Worm (Caenorhabditis elegans) whole organism, L3 larva: ENCODE data around the gene sur-5.

ENCODE experiments used
- R02D3.7 ChIP-seq: fragments of 150-350 bp; optimal IDR thresholded peaks from 2 replicates; lab custom pipeline; 2014; ENCODE audit warnings: missing biosample characterization, missing genetic modification characterization
- ZK546.5 ChIP-seq: sonication (generic microtip); optimal IDR thresholded peaks from 2 replicates; lab custom pipeline; 2017; ENCODE audit warnings: missing biosample characterization, missing genetic modification characterization
- aly-2 ChIP-seq: fragments of 150-350 bp; optimal IDR thresholded peaks from 2 replicates; lab custom pipeline; 2014; ENCODE audit warnings: missing biosample characterization, missing genetic modification characterization
- ama-1 ChIP-seq: fragments of 150-350 bp; optimal IDR thresholded peaks from 2 replicates; lab custom pipeline; 2018
- ceh-16 ChIP-seq: sonication (generic microtip); optimal IDR thresholded peaks from 2 replicates; lab custom pipeline; 2017; ENCODE audit warnings: missing biosample characterization, missing genetic modification characterization
- ceh-28 ChIP-seq: fragments of 150-350 bp; optimal IDR thresholded peaks from 2 replicates; lab custom pipeline; 2014; ENCODE audit warnings: missing biosample characterization, missing genetic modification reagents, missing genetic modification characterization
- ceh-82 ChIP-seq: fragments of 150-350 bp; optimal IDR thresholded peaks from 2 replicates; lab custom pipeline; 2014; ENCODE audit warnings: missing biosample characterization, missing genetic modification characterization
- ceh-9 ChIP-seq: sonication (generic microtip); optimal IDR thresholded peaks from 2 replicates; lab custom pipeline; 2018; ENCODE audit warnings: missing biosample characterization, missing genetic modification characterization
- daf-12 ChIP-seq: fragments of 150-350 bp; optimal IDR thresholded peaks from 2 replicates; lab custom pipeline; 2014; ENCODE audit warnings: missing biosample characterization, missing genetic modification reagents, missing genetic modification characterization
- egl-5 ChIP-seq: fragments of 150-350 bp; optimal IDR thresholded peaks from 2 replicates; lab custom pipeline; 2017; ENCODE audit warnings: missing biosample characterization, missing genetic modification reagents, missing genetic modification characterization, inconsistent platforms
- elt-1 ChIP-seq: fragments of 150-350 bp; optimal IDR thresholded peaks from 2 replicates; lab custom pipeline; 2014; ENCODE audit warnings: missing biosample characterization, missing genetic modification characterization
- elt-2 ChIP-seq: sonication (generic microtip); optimal IDR thresholded peaks from 2 replicates; lab custom pipeline; 2016; ENCODE audit warnings: missing genetic modification reagents, mild to moderate bottlenecking, missing genetic modification characterization, missing compliant biosample characterization
- elt-3 ChIP-seq, 3 experiments: fragments of 150-350 bp in 1 of 3; sonication (generic microtip) in 2 of 3; optimal IDR thresholded peaks; 2 replicates in 2 of 3; 4 replicates in 1 of 3; lab custom pipeline; 2014 to 2017; ENCODE audit warnings: missing biosample characterization in 3 of 3, missing genetic modification characterization in 3 of 3
- eor-1 ChIP-seq, 2 experiments: fragments of 150-350 bp; optimal IDR thresholded peaks; 2 replicates each; lab custom pipeline; 2014 to 2018; ENCODE audit warnings: missing biosample characterization in 2 of 2, missing genetic modification characterization in 2 of 2
- fkh-10 ChIP-seq: sonication (generic microtip); optimal IDR thresholded peaks from 2 replicates; lab custom pipeline; 2017; ENCODE audit warnings: missing biosample characterization, missing genetic modification reagents, missing genetic modification characterization
- fkh-2 ChIP-seq: fragments of 150-350 bp; optimal IDR thresholded peaks from 2 replicates; lab custom pipeline; 2014; ENCODE audit warnings: missing biosample characterization, missing genetic modification reagents, missing genetic modification characterization
- hmg-11 ChIP-seq: sonication (generic microtip); optimal IDR thresholded peaks from 2 replicates; lab custom pipeline; 2016; ENCODE audit warnings: missing genetic modification characterization, missing compliant biosample characterization
- jun-1 ChIP-seq: fragments of 150-350 bp; optimal IDR thresholded peaks from 2 replicates; lab custom pipeline; 2014; ENCODE audit warnings: missing biosample characterization, missing genetic modification reagents, missing genetic modification characterization
- lin-15B ChIP-seq: fragments of 150-350 bp; optimal IDR thresholded peaks from 2 replicates; lab custom pipeline; 2014; ENCODE audit warnings: missing biosample characterization, missing genetic modification characterization
- lin-39 ChIP-seq: fragments of 150-350 bp; optimal IDR thresholded peaks from 2 replicates; lab custom pipeline; 2018; ENCODE audit warnings: missing biosample characterization, missing genetic modification reagents, missing genetic modification characterization
- lsy-12 ChIP-seq: sonication (generic microtip); optimal IDR thresholded peaks from 2 replicates; lab custom pipeline; 2016; ENCODE audit warnings: mild to moderate bottlenecking, missing genetic modification characterization, missing compliant biosample characterization
- mdl-1 ChIP-seq: fragments of 150-350 bp; optimal IDR thresholded peaks from 2 replicates; lab custom pipeline; 2014; ENCODE audit warnings: missing biosample characterization, missing genetic modification characterization
- mml-1 ChIP-seq: fragments of 150-350 bp; sonication (generic microtip); optimal IDR thresholded peaks from 3 replicates; lab custom pipeline; 2014; ENCODE audit warnings: missing biosample characterization, missing genetic modification characterization
- nfya-1 ChIP-seq: sonication (generic microtip); optimal IDR thresholded peaks from 2 replicates; lab custom pipeline; 2017; ENCODE audit warnings: missing genetic modification characterization, mild to moderate bottlenecking, missing compliant biosample characterization, antibody characterized with exemption, moderate library complexity; ENCODE audit not compliant: insufficient read depth
- nhr-11 ChIP-seq: fragments of 150-350 bp; optimal IDR thresholded peaks from 2 replicates; lab custom pipeline; 2014; ENCODE audit warnings: missing biosample characterization, missing genetic modification characterization
- nhr-12 ChIP-seq: fragments of 150-350 bp; optimal IDR thresholded peaks from 2 replicates; lab custom pipeline; 2014; ENCODE audit warnings: missing biosample characterization, missing genetic modification characterization
- nhr-23 ChIP-seq: fragments of 150-350 bp; optimal IDR thresholded peaks from 2 replicates; lab custom pipeline; 2014; ENCODE audit warnings: missing biosample characterization, missing genetic modification reagents, missing genetic modification characterization
- nhr-237 ChIP-seq: fragments of 150-350 bp; optimal IDR thresholded peaks from 2 replicates; lab custom pipeline; 2014; ENCODE audit warnings: missing biosample characterization, missing genetic modification characterization
- nhr-25 ChIP-seq: sonication (generic microtip); optimal IDR thresholded peaks from 2 replicates; lab custom pipeline; 2017; ENCODE audit warnings: missing biosample characterization, missing genetic modification characterization
- nhr-28 ChIP-seq: fragments of 150-350 bp; optimal IDR thresholded peaks from 2 replicates; lab custom pipeline; 2014; ENCODE audit warnings: missing biosample characterization, missing genetic modification characterization
- nhr-43 ChIP-seq: sonication (generic microtip); optimal IDR thresholded peaks from 2 replicates; lab custom pipeline; 2016; ENCODE audit warnings: mild to moderate bottlenecking, missing genetic modification characterization, missing compliant biosample characterization; ENCODE audit not compliant: poor library complexity, severe bottlenecking
- nhr-76 ChIP-seq: fragments of 150-350 bp; sonication (generic microtip); optimal IDR thresholded peaks from 5 replicates; lab custom pipeline; 2014; ENCODE audit warnings: missing biosample characterization, missing genetic modification characterization
- nhr-77 ChIP-seq: fragments of 150-350 bp; optimal IDR thresholded peaks from 2 replicates; lab custom pipeline; 2014; ENCODE audit warnings: missing biosample characterization, missing genetic modification characterization
- pha-4 ChIP-seq: fragments of 150-350 bp; optimal IDR thresholded peaks from 2 replicates; lab custom pipeline; 2014; ENCODE audit warnings: missing biosample characterization, missing genetic modification reagents, missing genetic modification characterization
- pqm-1 ChIP-seq: fragments of 150-350 bp; optimal IDR thresholded peaks from 2 replicates; lab custom pipeline; 2017; ENCODE audit warnings: missing biosample characterization, missing genetic modification characterization, inconsistent platforms
- sea-2 ChIP-seq: fragments of 150-350 bp; sonication (generic microtip); optimal IDR thresholded peaks from 4 replicates; lab custom pipeline; 2014; ENCODE audit warnings: missing biosample characterization, missing genetic modification reagents, missing genetic modification characterization
- skn-1 ChIP-seq: fragments of 150-350 bp; optimal IDR thresholded peaks from 2 replicates; lab custom pipeline; 2014; ENCODE audit warnings: missing biosample characterization, missing genetic modification characterization
- snpc-4 ChIP-seq: fragments of 150-350 bp; optimal IDR thresholded peaks from 2 replicates; lab custom pipeline; 2014; ENCODE audit warnings: missing biosample characterization, missing genetic modification characterization
- tbx-2 ChIP-seq: sonication (generic microtip); optimal IDR thresholded peaks from 2 replicates; lab custom pipeline; 2016; ENCODE audit warnings: mild to moderate bottlenecking, missing genetic modification characterization, missing compliant biosample characterization
- unc-39 ChIP-seq: sonication (generic microtip); optimal IDR thresholded peaks from 4 replicates; lab custom pipeline; 2017; ENCODE audit warnings: missing biosample characterization, missing genetic modification characterization
- unc-62 ChIP-seq: fragments of 150-350 bp; sonication (generic microtip); optimal IDR thresholded peaks from 4 replicates; lab custom pipeline; 2014; ENCODE audit warnings: missing biosample characterization, missing genetic modification reagents, missing genetic modification characterization
- zag-1 ChIP-seq: fragments of 150-350 bp; optimal IDR thresholded peaks from 2 replicates; lab custom pipeline; 2014; ENCODE audit warnings: missing biosample characterization, missing genetic modification characterization
- ztf-11 ChIP-seq: fragments of 150-350 bp; optimal IDR thresholded peaks from 2 replicates; lab custom pipeline; 2014; ENCODE audit warnings: missing biosample characterization, missing genetic modification characterization
- ztf-4 ChIP-seq: fragments of 150-350 bp; optimal IDR thresholded peaks from 2 replicates; lab custom pipeline; 2014; ENCODE audit warnings: missing biosample characterization, missing genetic modification characterization

Gene sur-5

ce11 chrX:7323604-7324003 is 18.2 kb upstream of the sur-5 start:
- no peak for TF ChIP-seq jun-1
- no peak for TF ChIP-seq ceh-82 (tag; lab: Kevin White, UChicago)
- TF ChIP-seq nhr-23 (tag; lab: Kevin White, UChicago): no peak
- no peak for TF ChIP-seq ZK546.5
- no peak for TF ChIP-seq elt-1 (tag; lab: Kevin White, UChicago)
- TF ChIP-seq nhr-25 (tag; lab: Kevin White, UChicago): peak; percentile 13
- TF ChIP-seq mdl-1 (tag; lab: Kevin White, UChicago): no peak
- peak; percentile 58 for TF ChIP-seq lsy-12 (tag; lab: Kevin White, UChicago)
- no peak for TF ChIP-seq fkh-10
- peak; percentile 20 for TF ChIP-seq skn-1 (tag; lab: Kevin White, UChicago)
- no peak for TF ChIP-seq eor-1 (tag; optimal IDR thresholded peaks at IDR 0.05; lab: Kevin White, UChicago)
- no peak for TF ChIP-seq ztf-4
- peak; percentile 71 for TF ChIP-seq nhr-43
- TF ChIP-seq R02D3.7: no peak
- no peak for TF ChIP-seq fkh-2 (tag; lab: Kevin White, UChicago)
- TF ChIP-seq zag-1 (tag; lab: Kevin White, UChicago): no peak
- peak; percentile 38 for TF ChIP-seq nfya-1 (tag; lab: Kevin White, UChicago)
- TF ChIP-seq egl-5 (tag; lab: Kevin White, UChicago): no peak
- no peak for TF ChIP-seq lin-15B (tag; lab: Kevin White, UChicago)
- no peak for TF ChIP-seq unc-62 (GFP tag; lab: Kevin White, UChicago)
- no peak for TF ChIP-seq lin-39 (tag; lab: Kevin White, UChicago)
- TF ChIP-seq unc-39 (tag; lab: Kevin White, UChicago): no peak
- TF ChIP-seq ceh-16 (tag; lab: Kevin White, UChicago): no peak
- TF ChIP-seq ztf-11 (tag; lab: Kevin White, UChicago): no peak
- peak; percentile 31 for TF ChIP-seq tbx-2 (tag; lab: Kevin White, UChicago)
- TF ChIP-seq aly-2 (tag; lab: Kevin White, UChicago): no peak
- no peak for TF ChIP-seq snpc-4
- no peak for TF ChIP-seq mml-1 (tag; lab: Kevin White, UChicago)
- TF ChIP-seq pha-4 (tag; lab: Kevin White, UChicago): no peak
- no peak for TF ChIP-seq ceh-9
- no peak for TF ChIP-seq sea-2
- no peak for TF ChIP-seq nhr-12 (tag; lab: Kevin White, UChicago)
- peak in 1 of 3 experiments; percentile 6 for TF ChIP-seq elt-3 (tag; optimal IDR thresholded peaks at IDR 0.05; lab: Kevin White, UChicago)
- TF ChIP-seq nhr-76 (tag; lab: Kevin White, UChicago): no peak
- TF ChIP-seq elt-2: peak; percentile 67
- no peak for TF ChIP-seq ama-1 (lab: Kevin White, UChicago)
- TF ChIP-seq nhr-11 (tag; lab: Kevin White, UChicago): no peak
- no peak for TF ChIP-seq ceh-28 (tag; lab: Kevin White, UChicago)
- no peak for TF ChIP-seq daf-12 (tag; lab: Kevin White, UChicago)
- TF ChIP-seq nhr-28 (tag; lab: Kevin White, UChicago): no peak
- TF ChIP-seq hmg-11: no peak
- no peak for TF ChIP-seq nhr-77 (tag; lab: Kevin White, UChicago)
- peak; percentile 49 for TF ChIP-seq pqm-1 (tag; lab: Kevin White, UChicago)
- TF ChIP-seq nhr-237: no peak

ce11 chrX:7322323-7322722 is 17.0 kb upstream of the sur-5 start, which contains the start of gene T08A9.13:
TSS of gene T08A9.13 (minus strand) at chrX:7322423.
- TF ChIP-seq ceh-28 (tag; lab: Kevin White, UChicago) (no peak), snpc-4 (no peak), unc-39 (tag; lab: Kevin White, UChicago) (no peak), nhr-25 (tag; lab: Kevin White, UChicago) (no peak), elt-3 (tag; optimal IDR thresholded peaks at IDR 0.05; lab: Kevin White, UChicago) (no peak)
- TF ChIP-seq, all 47 proteins: peak for 0
